Fruit fly (Drosophila melanogaster) whole organism, embryonic: ENCODE data around the gene CG13917.

Experiments used
- Awh ChIP-seq: fragments of 200-800 bp; sonication (Bioruptor generic); IDR thresholded peaks from 2 replicates; pipeline ENCODE4, ENCODE4 v1.3.6; 2022; ENCODE audit warnings: missing biosample characterization, missing genetic modification characterization
- B-H1 ChIP-seq: fragments of 200-800 bp; sonication (Bioruptor generic); IDR thresholded peaks from 3 replicates; pipeline ENCODE4 v1.3.6; 2022; ENCODE audit warnings: missing biosample characterization, missing genetic modification characterization
- CG10543 ChIP-seq: fragments of 200-800 bp; sonication (Bioruptor generic); optimal IDR thresholded peaks from 3 replicates; lab custom pipeline; 2017; ENCODE audit warnings: missing biosample characterization, mild to moderate bottlenecking, missing genetic modification characterization, moderate library complexity
- CG11085 ChIP-seq: fragments of 200-800 bp; sonication (Bioruptor generic); IDR thresholded peaks from 2 replicates; pipeline ENCODE4 v1.3.6; 2022; ENCODE audit warnings: missing biosample characterization, missing genetic modification characterization
- CG11695 ChIP-seq: fragments of 200-800 bp; sonication (Bioruptor generic); IDR thresholded peaks from 3 replicates; pipeline ENCODE4 v1.3.6; 2022; ENCODE audit warnings: missing biosample characterization, missing genetic modification characterization
- CG14050 ChIP-seq: fragments of 200-800 bp; sonication (Bioruptor generic); IDR thresholded peaks from 3 replicates; pipeline ENCODE4 v1.3.6; 2022; ENCODE audit warnings: missing biosample characterization, missing genetic modification characterization
- CG14710 ChIP-seq: fragments of 200-800 bp; sonication (Bioruptor generic); optimal IDR thresholded peaks from 3 replicates; lab custom pipeline; 2019; ENCODE audit warnings: missing biosample characterization, mild to moderate bottlenecking, missing genetic modification characterization, moderate library complexity
- CG1792 ChIP-seq: fragments of 200-800 bp; sonication (Bioruptor generic); optimal IDR thresholded peaks from 2 replicates; lab custom pipeline; 2016; ENCODE audit warnings: missing biosample characterization, missing genetic modification characterization
- CG1832 ChIP-seq: fragments of 200-800 bp; sonication (Bioruptor generic); optimal IDR thresholded peaks from 2 replicates; lab custom pipeline; 2017; ENCODE audit warnings: missing biosample characterization, mild to moderate bottlenecking, missing genetic modification characterization, inconsistent platforms
- CG2120 ChIP-seq: fragments of 200-800 bp; sonication (Bioruptor generic); optimal IDR thresholded peaks from 3 replicates; lab custom pipeline; 2016; ENCODE audit warnings: missing biosample characterization, missing genetic modification characterization
- CG2678 ChIP-seq: fragments of 200-800 bp; sonication (Bioruptor generic); optimal IDR thresholded peaks from 3 replicates; lab custom pipeline; 2019; ENCODE audit warnings: missing biosample characterization, mild to moderate bottlenecking, missing genetic modification characterization, moderate library complexity
- CG2712 ChIP-seq: fragments of 200-800 bp; optimal IDR thresholded peaks from 3 replicates; lab custom pipeline; 2019; ENCODE audit warnings: missing biosample characterization, mild to moderate bottlenecking, missing genetic modification characterization, moderate library complexity
- CG30403 ChIP-seq: fragments of 200-800 bp; sonication (Bioruptor generic); optimal IDR thresholded peaks from 3 replicates; lab custom pipeline; 2016; ENCODE audit warnings: missing biosample characterization, missing genetic modification characterization
- CG3163 ChIP-seq: fragments of 200-800 bp; sonication (Bioruptor generic); optimal IDR thresholded peaks from 3 replicates; lab custom pipeline; 2016; ENCODE audit warnings: missing biosample characterization, missing genetic modification characterization
- CG33213 ChIP-seq: fragments of 200-800 bp; sonication (Bioruptor generic); optimal IDR thresholded peaks from 3 replicates; lab custom pipeline; 2016; ENCODE audit warnings: missing biosample characterization, missing genetic modification characterization
- CG33557 ChIP-seq: fragments of 200-800 bp; sonication (Bioruptor generic); optimal IDR thresholded peaks from 2 replicates; lab custom pipeline; 2019; ENCODE audit warnings: missing biosample characterization, mild to moderate bottlenecking, missing genetic modification characterization, moderate library complexity
- CG7357 ChIP-seq: fragments of 200-800 bp; sonication (Bioruptor generic); IDR thresholded peaks from 3 replicates; pipeline ENCODE4 v1.3.6; 2022; ENCODE audit warnings: missing biosample characterization, missing genetic modification characterization
- CG7839 ChIP-seq: fragments of 200-800 bp; sonication (Bioruptor generic); optimal IDR thresholded peaks from 3 replicates; lab custom pipeline; 2018; ENCODE audit warnings: missing biosample characterization, mild to moderate bottlenecking, missing genetic modification characterization, moderate library complexity
- CG8281 ChIP-seq: fragments of 200-800 bp; sonication (Bioruptor generic); optimal IDR thresholded peaks from 2 replicates; lab custom pipeline; 2018; ENCODE audit warnings: missing biosample characterization, mild to moderate bottlenecking, missing genetic modification characterization, moderate library complexity
- CG8388 ChIP-seq: fragments of 200-800 bp; sonication (Bioruptor generic); optimal IDR thresholded peaks from 2 replicates; lab custom pipeline; 2019; ENCODE audit warnings: missing biosample characterization, mild to moderate bottlenecking, missing genetic modification characterization, moderate library complexity
- CG9437 ChIP-seq: fragments of 200-800 bp; sonication (Bioruptor generic); optimal IDR thresholded peaks from 2 replicates; lab custom pipeline; 2018; ENCODE audit warnings: missing biosample characterization, mild to moderate bottlenecking, missing genetic modification characterization
- CoRest ChIP-seq: fragments of 200-800 bp; sonication (Bioruptor generic); optimal IDR thresholded peaks from 3 replicates; lab custom pipeline; 2018; ENCODE audit warnings: missing biosample characterization, mild to moderate bottlenecking, missing genetic modification characterization, moderate library complexity
- Doc2 ChIP-seq: fragments of 200-800 bp; sonication (Bioruptor generic); IDR thresholded peaks from 2 replicates; pipeline ENCODE4 v1.3.6; 2022; ENCODE audit warnings: missing biosample characterization, missing genetic modification characterization
- Doc3 ChIP-seq: fragments of 200-800 bp; sonication (Bioruptor generic); IDR thresholded peaks from 3 replicates; pipeline ENCODE4 v1.3.6; 2022; ENCODE audit warnings: missing biosample characterization, missing genetic modification characterization; ENCODE audit not compliant: partially characterized antibody
- Dref ChIP-seq: fragments of 200-800 bp; sonication (Bioruptor generic); IDR thresholded peaks from 2 replicates; pipeline ENCODE4 v1.3.6; 2022; ENCODE audit warnings: missing biosample characterization, missing genetic modification characterization
- Ets65A ChIP-seq: fragments of 200-800 bp; sonication (Bioruptor generic); peaks from one replicate; lab custom pipeline; 2016; ENCODE audit warnings: missing biosample characterization, missing genetic modification characterization
- Fer2 ChIP-seq: fragments of 200-800 bp; sonication (Bioruptor generic); optimal IDR thresholded peaks from 2 replicates; lab custom pipeline; 2018; ENCODE audit warnings: missing biosample characterization, mild to moderate bottlenecking, missing genetic modification characterization, moderate library complexity
- H15 ChIP-seq: fragments of 200-800 bp; sonication (Bioruptor generic); IDR thresholded peaks from 3 replicates; pipeline ENCODE4 v1.3.6; 2022; ENCODE audit warnings: missing biosample characterization, missing genetic modification characterization
- Med ChIP-seq: fragments of 200-800 bp; sonication (Bioruptor generic); peaks from one replicate; lab custom pipeline; 2016; ENCODE audit warnings: missing biosample characterization, missing genetic modification characterization, mild to moderate bottlenecking, inconsistent platforms, moderate library complexity
- NFAT ChIP-seq: fragments of 200-800 bp; sonication (Bioruptor generic); IDR thresholded peaks from 2 replicates; pipeline ENCODE4 v1.3.6; 2022; ENCODE audit warnings: missing biosample characterization, missing genetic modification characterization
- Sox100B ChIP-seq: fragments of 200-800 bp; sonication (Bioruptor generic); optimal IDR thresholded peaks from 3 replicates; lab custom pipeline; 2018; ENCODE audit warnings: missing biosample characterization, mild to moderate bottlenecking, missing genetic modification characterization
- ara ChIP-seq: fragments of 200-800 bp; sonication (Bioruptor generic); IDR thresholded peaks from 2 replicates; pipeline ENCODE4 v1.3.6; 2022; ENCODE audit warnings: missing biosample characterization, missing genetic modification characterization
- bcd ChIP-seq: fragments of 200-800 bp; sonication (Bioruptor generic); optimal IDR thresholded peaks from 2 replicates; lab custom pipeline; 2017; ENCODE audit warnings: missing biosample characterization, mild to moderate bottlenecking, missing genetic modification characterization
- danr ChIP-seq: fragments of 200-800 bp; sonication (Bioruptor generic); IDR thresholded peaks from 2 replicates; pipeline ENCODE4 v1.3.6; 2022; ENCODE audit warnings: missing biosample characterization, missing genetic modification characterization
- dm ChIP-seq: fragments of 200-800 bp; sonication (Bioruptor generic); optimal IDR thresholded peaks from 3 replicates; lab custom pipeline; 2016; ENCODE audit warnings: missing biosample characterization, missing genetic modification characterization
- dmrt11E ChIP-seq: fragments of 200-800 bp; sonication (Bioruptor generic); optimal IDR thresholded peaks from 3 replicates; lab custom pipeline; 2018; ENCODE audit warnings: missing biosample characterization, mild to moderate bottlenecking, missing genetic modification characterization, moderate library complexity
- ftz-f1 ChIP-seq: fragments of 200-800 bp; sonication (Bioruptor generic); optimal IDR thresholded peaks from 2 replicates; lab custom pipeline; 2016; ENCODE audit warnings: missing biosample characterization, missing genetic modification characterization
- jing ChIP-seq: fragments of 200-800 bp; sonication (Bioruptor generic); optimal IDR thresholded peaks from 2 replicates; lab custom pipeline; 2018; ENCODE audit warnings: missing biosample characterization, mild to moderate bottlenecking, missing genetic modification characterization
- lilli ChIP-seq: fragments of 200-800 bp; sonication (Bioruptor generic); optimal IDR thresholded peaks from 3 replicates; lab custom pipeline; 2016; ENCODE audit warnings: missing biosample characterization, missing genetic modification characterization
- pan ChIP-seq, 4 experiments: fragments of >200 bp in 3 of 4; fragments of 200-800 bp in 1 of 4; sonication (Bioruptor generic) in 1 of 4; optimal IDR thresholded peaks in 3 of 4; IDR thresholded peaks in 1 of 4; 2 replicates each; pipeline versions ENCODE4 v1.3.6 to Lab custom; 2017 to 2022; ENCODE audit warnings: missing biosample characterization in 2 of 4, missing genetic modification characterization in 2 of 4, mixed read lengths in 1 of 4
- pho ChIP-seq: fragments of 200-800 bp; sonication (Bioruptor generic); optimal IDR thresholded peaks from 2 replicates; lab custom pipeline; 2016; ENCODE audit warnings: missing biosample characterization, missing genetic modification characterization
- phol ChIP-seq: fragments of 200-800 bp; sonication (Bioruptor generic); optimal IDR thresholded peaks from 3 replicates; lab custom pipeline; 2018; ENCODE audit warnings: missing biosample characterization, mild to moderate bottlenecking, missing genetic modification characterization, moderate library complexity
- pros ChIP-seq: fragments of 200-800 bp; sonication (Bioruptor generic); optimal IDR thresholded peaks from 3 replicates; lab custom pipeline; 2019; ENCODE audit warnings: missing biosample characterization, mild to moderate bottlenecking, missing genetic modification characterization, moderate library complexity
- sc ChIP-seq, 3 experiments: fragments of >200 bp in 2 of 3; fragments of 200-800 bp in 1 of 3; sonication (Bioruptor generic) in 1 of 3; optimal IDR thresholded peaks; 2 replicates in 2 of 3; 3 replicates in 1 of 3; lab custom pipeline; 2017; ENCODE audit warnings: mild to moderate bottlenecking in 1 of 3, missing biosample characterization in 1 of 3, missing genetic modification characterization in 1 of 3, missing genetic modification reagents in 1 of 3
- sisA ChIP-seq: fragments of 200-800 bp; sonication (Bioruptor generic); IDR thresholded peaks from 2 replicates; pipeline ENCODE4 v1.3.6; 2022; ENCODE audit warnings: missing biosample characterization, missing genetic modification characterization
- sqz ChIP-seq: fragments of 200-800 bp; sonication (Bioruptor generic); optimal IDR thresholded peaks from 3 replicates; lab custom pipeline; 2018; ENCODE audit warnings: missing biosample characterization, mild to moderate bottlenecking, missing genetic modification characterization
- tgo ChIP-seq: fragments of 200-800 bp; sonication (Bioruptor generic); IDR thresholded peaks from 3 replicates; pipeline ENCODE4 v1.3.6; 2022; ENCODE audit warnings: missing biosample characterization, missing genetic modification characterization
- unc-4 ChIP-seq: fragments of 200-800 bp; sonication (Bioruptor generic); IDR thresholded peaks from 2 replicates; pipeline ENCODE4 v1.3.6; 2022; ENCODE audit warnings: missing biosample characterization, missing genetic modification characterization; ENCODE audit not compliant: partially characterized antibody

Gene CG13917

dm6 chr3L:1639185-1639812, 62.8 kb downstream of the CG13917 start, which contains the start of the genes Mettl2 and Bgb:
Mettl2 (minus strand) TSS chr3L:1639235.
Bgb (plus strand) TSS chr3L:1639711.
- TF ChIP-seq danr (peak; percentile 80), dmrt11E (peak; percentile 67), CG14050 (GFP tag; lab: Robert Waterston, UW) (peak; percentile 23; the same call in 2 of the 3 replicates), CG10543 (GFP tag; lab: Kevin White, UChicago) (peak; percentile 51), CG7357 (GFP tag; lab: Robert Waterston, UW) (peak; percentile 75), unc-4 (GFP tag; lab: Robert Waterston, UW) (peak; percentile 72), lilli (GFP tag; lab: Kevin White, UChicago) (peak; percentile 90), CG2120 (GFP tag; lab: Kevin White, UChicago) (peak; percentile 88), CG33557 (GFP tag; lab: Kevin White, UChicago) (peak; percentile 61), Sox100B (GFP tag; lab: Kevin White, UChicago) (no peak), CG11695 (GFP tag; lab: Robert Waterston, UW) (peak; percentile 81; the same call in 2 of the 3 replicates), CG33213 (GFP tag; lab: Kevin White, UChicago) (peak; percentile 65), jing (GFP tag; lab: Kevin White, UChicago) (no peak), sqz (no peak), Doc2 (GFP tag; lab: Robert Waterston, UW) (peak; percentile 57; the same call in 1 of the 2 replicates), CG1832 (no peak), CoRest (peak; percentile 83), CG8281 (no peak), H15 (GFP tag; lab: Robert Waterston, UW) (peak; percentile 85), NFAT (GFP tag; lab: Robert Waterston, UW) (peak; percentile 64), CG9437 (GFP tag; lab: Kevin White, UChicago) (peak; percentile 61), sc (optimal IDR thresholded peaks at IDR 0.05; lab: Kevin White, UChicago) (no peak), sc (GFP tag; optimal IDR thresholded peaks at IDR 0.05; lab: Kevin White, UChicago) (no peak), ftz-f1 (GFP tag; lab: Kevin White, UChicago) (peak; percentile 28), Dref (GFP tag; lab: Robert Waterston, UW) (no peak), pros (GFP tag; lab: Kevin White, UChicago) (no peak), CG14710 (tag; lab: Kevin White, UChicago) (peak; percentile 89), CG2712 (tag; lab: Kevin White, UChicago) (peak; percentile 77), CG7839 (tag; lab: Kevin White, UChicago) (peak; percentile 84), B-H1 (GFP tag; lab: Robert Waterston, UW) (peak; percentile 27; the same call in 1 of the 3 replicates), phol (tag; lab: Kevin White, UChicago) (peak; percentile 87), CG1792 (GFP tag; lab: Kevin White, UChicago) (peak; percentile 74), Fer2 (tag; lab: Kevin White, UChicago) (peak; percentile 74), ara (GFP tag; lab: Robert Waterston, UW) (peak; percentile 67), pho (GFP tag; lab: Kevin White, UChicago) (peak; percentile 84), Med (GFP tag; lab: Kevin White, UChicago) (peak; percentile 94), CG11085 (GFP tag; lab: Robert Waterston, UW) (peak; percentile 45; the same call in 1 of the 2 replicates), CG3163 (GFP tag; lab: Kevin White, UChicago) (peak; percentile 49), Doc3 (peak; percentile 86), pan (optimal IDR thresholded peaks at IDR 0.05; lab: Kevin White, UChicago) (no peak), pan (GFP tag; optimal IDR thresholded peaks at IDR 0.05 in 1 of 2, IDR thresholded peaks at IDR 0.05 in 1 of 2) (peak in 1 of 2 experiments; percentile 79), Awh (GFP tag; lab: Robert Waterston, UW) (peak; percentile 25; the same call in 1 of the 2 replicates), CG8388 (peak; percentile 60), CG30403 (GFP tag; lab: Kevin White, UChicago) (peak; percentile 92), CG2678 (peak; percentile 85), dm (GFP tag; lab: Kevin White, UChicago) (peak; percentile 35), Ets65A (GFP tag; lab: Kevin White, UChicago) (peak; percentile 98), bcd (GFP tag; lab: Kevin White, UChicago) (peak; percentile 75), tgo (GFP tag; lab: Robert Waterston, UW) (peak; percentile 86), sisA (GFP tag; lab: Robert Waterston, UW) (peak; percentile 93)
